Fruit fly (Drosophila melanogaster) whole organism, embryonic: ENCODE measurements around the gene Sgsf.

Experiments
- ATbp ChIP-seq: fragments of 200-800 bp; sonication (Bioruptor generic); optimal IDR thresholded peaks from 2 replicates; lab custom pipeline; 2017; ENCODE audit warnings: missing biosample characterization, mild to moderate bottlenecking, missing genetic modification characterization, missing genetic modification reagents
- BEAF-32 ChIP-seq: fragments of 200-800 bp; sonication (Bioruptor generic); optimal IDR thresholded peaks from 3 replicates; lab custom pipeline; 2017; ENCODE audit warnings: missing biosample characterization, missing genetic modification characterization, mild to moderate bottlenecking, moderate library complexity, missing genetic modification reagents
- Blimp-1 ChIP-seq: fragments of 200-800 bp; sonication (Bioruptor generic); optimal IDR thresholded peaks from 3 replicates; lab custom pipeline; 2018; ENCODE audit warnings: missing biosample characterization, missing genetic modification characterization, mild to moderate bottlenecking, moderate library complexity, missing genetic modification reagents
- CG10147 ChIP-seq: fragments of 200-800 bp; sonication (Bioruptor generic); optimal IDR thresholded peaks from 2 replicates; lab custom pipeline; 2019; ENCODE audit warnings: missing biosample characterization, mild to moderate bottlenecking, missing genetic modification characterization, moderate library complexity
- CG10267 ChIP-seq: fragments of 200-800 bp; sonication (Bioruptor generic); optimal IDR thresholded peaks from 2 replicates; lab custom pipeline; 2018; ENCODE audit warnings: missing biosample characterization, mild to moderate bottlenecking, missing genetic modification characterization, moderate library complexity
- CG10321 ChIP-seq: fragments of 200-800 bp; sonication (Bioruptor generic); IDR thresholded peaks from 2 replicates; pipeline ENCODE4 v1.3.6; 2022; ENCODE audit warnings: missing biosample characterization, missing genetic modification characterization
- CG10366 ChIP-seq: fragments of 200-800 bp; sonication (Bioruptor generic); IDR thresholded peaks from 2 replicates; pipeline ENCODE4 v1.3.6; 2022; ENCODE audit warnings: missing biosample characterization, missing genetic modification characterization
- CG11093 ChIP-seq: fragments of 200-800 bp; sonication (Bioruptor generic); IDR thresholded peaks from 3 replicates; pipeline ENCODE4 v1.3.6; 2022; ENCODE audit warnings: missing biosample characterization, missing genetic modification characterization
- CG11247 ChIP-seq: fragments of 200-800 bp; sonication (Bioruptor generic); IDR thresholded peaks from 2 replicates; pipeline ENCODE4 v1.3.6; 2022; ENCODE audit warnings: missing biosample characterization, missing genetic modification characterization
- CG14710 ChIP-seq: fragments of 200-800 bp; sonication (Bioruptor generic); optimal IDR thresholded peaks from 3 replicates; lab custom pipeline; 2019; ENCODE audit warnings: missing biosample characterization, mild to moderate bottlenecking, missing genetic modification characterization, moderate library complexity
- CG15479 ChIP-seq: fragments of 200-800 bp; sonication (Bioruptor generic); optimal IDR thresholded peaks from 3 replicates; lab custom pipeline; 2019; ENCODE audit warnings: missing biosample characterization, mild to moderate bottlenecking, missing genetic modification characterization, moderate library complexity
- CG1602 ChIP-seq: fragments of 200-800 bp; sonication (Bioruptor generic); optimal IDR thresholded peaks from 3 replicates; lab custom pipeline; 2016; ENCODE audit warnings: missing biosample characterization, missing genetic modification characterization
- CG17361 ChIP-seq: fragments of 200-800 bp; sonication (Bioruptor generic); IDR thresholded peaks from 3 replicates; pipeline ENCODE4 v1.3.6; 2022; ENCODE audit warnings: missing biosample characterization, missing genetic modification characterization
- CG18764 ChIP-seq: fragments of 200-800 bp; sonication (Bioruptor generic); optimal IDR thresholded peaks from 3 replicates; lab custom pipeline; 2016; ENCODE audit warnings: missing biosample characterization, missing genetic modification characterization
- CG2875 ChIP-seq: fragments of 200-800 bp; sonication (Bioruptor generic); optimal IDR thresholded peaks from 2 replicates; lab custom pipeline; 2017; ENCODE audit warnings: missing biosample characterization, mild to moderate bottlenecking, missing genetic modification characterization, missing genetic modification reagents
- CG32767 ChIP-seq: fragments of 200-800 bp; sonication (Bioruptor generic); IDR thresholded peaks from 2 replicates; pipeline ENCODE4 v1.3.6; 2022; ENCODE audit warnings: missing biosample characterization, missing genetic modification characterization
- CG3407 ChIP-seq: fragments of 200-800 bp; sonication (Bioruptor generic); optimal IDR thresholded peaks from 2 replicates; lab custom pipeline; 2018; ENCODE audit warnings: missing biosample characterization, mild to moderate bottlenecking, missing genetic modification characterization
- CG3838 ChIP-seq: fragments of 200-800 bp; sonication (Bioruptor generic); optimal IDR thresholded peaks from 3 replicates; lab custom pipeline; 2016; ENCODE audit warnings: missing biosample characterization, missing genetic modification characterization
- CG42726 ChIP-seq: fragments of 200-800 bp; sonication (Bioruptor generic); IDR thresholded peaks from 2 replicates; pipeline ENCODE4 v1.3.6; 2022; ENCODE audit warnings: missing biosample characterization, missing genetic modification characterization; ENCODE audit not compliant: partially characterized antibody
- CG4328 ChIP-seq: fragments of 200-800 bp; sonication (Bioruptor generic); optimal IDR thresholded peaks from 3 replicates; lab custom pipeline; 2017; ENCODE audit warnings: missing biosample characterization, missing genetic modification reagents, missing genetic modification characterization
- CG5245 ChIP-seq: fragments of 200-800 bp; sonication (Bioruptor generic); optimal IDR thresholded peaks from 3 replicates; lab custom pipeline; 2016; ENCODE audit warnings: missing biosample characterization, missing genetic modification characterization
- CG5953 ChIP-seq: fragments of 200-800 bp; sonication (Bioruptor generic); IDR thresholded peaks from 2 replicates; pipeline ENCODE4 v1.3.6; 2022; ENCODE audit warnings: missing biosample characterization, missing genetic modification characterization
- CG7357 ChIP-seq: fragments of 200-800 bp; sonication (Bioruptor generic); IDR thresholded peaks from 3 replicates; pipeline ENCODE4 v1.3.6; 2022; ENCODE audit warnings: missing biosample characterization, missing genetic modification characterization
- CG7928 ChIP-seq: fragments of 200-800 bp; sonication (Bioruptor generic); optimal IDR thresholded peaks from 2 replicates; lab custom pipeline; 2017; ENCODE audit warnings: missing biosample characterization, mild to moderate bottlenecking, missing genetic modification characterization
- CG9932 ChIP-seq: fragments of 200-800 bp; sonication (Bioruptor generic); IDR thresholded peaks from 2 replicates; pipeline ENCODE4 v1.3.6; 2022; ENCODE audit warnings: missing biosample characterization, missing genetic modification characterization
- CoRest ChIP-seq: fragments of 200-800 bp; sonication (Bioruptor generic); optimal IDR thresholded peaks from 3 replicates; lab custom pipeline; 2018; ENCODE audit warnings: missing biosample characterization, mild to moderate bottlenecking, missing genetic modification characterization, moderate library complexity
- D ChIP-seq, 2 experiments: fragments of 200-800 bp in 1 of 2; fragments of >200 bp in 1 of 2; sonication (Bioruptor generic) in 1 of 2; optimal IDR thresholded peaks; 2 replicates in 1 of 2; 3 replicates in 1 of 2; lab custom pipeline; 2017; ENCODE audit warnings: mild to moderate bottlenecking in 1 of 2, missing biosample characterization in 1 of 2, missing genetic modification characterization in 1 of 2, missing genetic modification reagents in 1 of 2
- D19A ChIP-seq: fragments of 200-800 bp; optimal IDR thresholded peaks from 3 replicates; lab custom pipeline; 2019; ENCODE audit warnings: missing biosample characterization, mild to moderate bottlenecking, missing genetic modification characterization, moderate library complexity
- Dfd ChIP-seq, 2 experiments: fragments of >200 bp; optimal IDR thresholded peaks; 2 replicates each; lab custom pipeline; 2017; ENCODE audit warnings: missing biosample characterization in 2 of 2, missing genetic modification characterization in 2 of 2
- Dip3 ChIP-seq: fragments of 200-800 bp; sonication (Bioruptor generic); optimal IDR thresholded peaks from 3 replicates; lab custom pipeline; 2016; ENCODE audit warnings: missing biosample characterization, missing genetic modification characterization
- Dll ChIP-seq: fragments of 200-800 bp; sonication (Bioruptor generic); IDR thresholded peaks from 4 replicates; pipeline ENCODE4 v1.3.6; 2022; ENCODE audit warnings: missing biosample characterization, missing genetic modification characterization; ENCODE audit not compliant: partially characterized antibody
- Drgx ChIP-seq: fragments of 200-800 bp; sonication (Bioruptor generic); IDR thresholded peaks from 2 replicates; pipeline ENCODE4 v1.3.6; 2022; ENCODE audit warnings: missing biosample characterization, missing genetic modification characterization
- Hand ChIP-seq: fragments of 200-800 bp; sonication (Bioruptor generic); optimal IDR thresholded peaks from 2 replicates; lab custom pipeline; 2017; ENCODE audit warnings: mild to moderate bottlenecking, missing biosample characterization, missing genetic modification reagents, missing genetic modification characterization
- Hsf ChIP-seq: fragments of 200-800 bp; sonication (Bioruptor generic); optimal IDR thresholded peaks from 3 replicates; lab custom pipeline; 2016; ENCODE audit warnings: missing biosample characterization, missing genetic modification characterization
- MESR4 ChIP-seq: fragments of 200-800 bp; sonication (Bioruptor generic); optimal IDR thresholded peaks from 2 replicates; lab custom pipeline; 2018; ENCODE audit warnings: missing biosample characterization, mild to moderate bottlenecking, missing genetic modification characterization, moderate library complexity
- MTF-1 ChIP-seq: fragments of 200-800 bp; sonication (Bioruptor generic); optimal IDR thresholded peaks from 2 replicates; lab custom pipeline; 2018; ENCODE audit warnings: missing biosample characterization, mild to moderate bottlenecking, missing genetic modification characterization, borderline replicate concordance
- Oaz ChIP-seq: fragments of 200-800 bp; sonication (Bioruptor generic); IDR thresholded peaks from 2 replicates; pipeline ENCODE4 v1.3.6; 2022; ENCODE audit warnings: missing biosample characterization, missing genetic modification characterization
- Xbp1 ChIP-seq: fragments of 200-800 bp; sonication (Bioruptor generic); optimal IDR thresholded peaks from 3 replicates; lab custom pipeline; 2016; ENCODE audit warnings: missing biosample characterization, mild to moderate bottlenecking, missing genetic modification characterization
- bigmax ChIP-seq: fragments of 200-800 bp; sonication (Bioruptor generic); optimal IDR thresholded peaks from 2 replicates; lab custom pipeline; 2018; ENCODE audit warnings: missing biosample characterization, mild to moderate bottlenecking, missing genetic modification characterization
- bsh ChIP-seq, 2 experiments: fragments of 200-800 bp; sonication (Bioruptor generic); optimal IDR thresholded peaks; 2 replicates each; lab custom pipeline; 2017 to 2018; ENCODE audit warnings: mild to moderate bottlenecking in 2 of 2, missing biosample characterization in 2 of 2, missing genetic modification characterization in 2 of 2, moderate library complexity in 1 of 2
- dati ChIP-seq: fragments of 200-800 bp; sonication (Bioruptor generic); IDR thresholded peaks from 2 replicates; pipeline ENCODE4 v1.3.6; 2022; ENCODE audit warnings: missing biosample characterization, missing genetic modification characterization
- dm ChIP-seq: fragments of 200-800 bp; sonication (Bioruptor generic); optimal IDR thresholded peaks from 3 replicates; lab custom pipeline; 2016; ENCODE audit warnings: missing biosample characterization, missing genetic modification characterization
- fd64A ChIP-seq: fragments of 200-800 bp; sonication (Bioruptor generic); optimal IDR thresholded peaks from 3 replicates; lab custom pipeline; 2018; ENCODE audit warnings: missing biosample characterization, mild to moderate bottlenecking, missing genetic modification characterization
- gem ChIP-seq: fragments of 200-800 bp; sonication (Bioruptor generic); optimal IDR thresholded peaks from 2 replicates; lab custom pipeline; 2019; ENCODE audit warnings: missing biosample characterization, mild to moderate bottlenecking, missing genetic modification characterization, moderate library complexity
- kah ChIP-seq: fragments of 200-800 bp; sonication (Bioruptor generic); optimal IDR thresholded peaks from 2 replicates; lab custom pipeline; 2018; ENCODE audit warnings: missing biosample characterization, mild to moderate bottlenecking, missing genetic modification characterization
- lbe ChIP-seq: fragments of 200-800 bp; sonication (Bioruptor generic); optimal IDR thresholded peaks from 2 replicates; lab custom pipeline; 2016; ENCODE audit warnings: missing biosample characterization, mild to moderate bottlenecking, missing genetic modification characterization
- mirr ChIP-seq: fragments of 200-800 bp; sonication (Bioruptor generic); optimal IDR thresholded peaks from 3 replicates; lab custom pipeline; 2018; ENCODE audit warnings: missing biosample characterization, mild to moderate bottlenecking, missing genetic modification characterization
- nmo ChIP-seq: fragments of 200-800 bp; sonication (Bioruptor generic); optimal IDR thresholded peaks from 2 replicates; lab custom pipeline; 2018; ENCODE audit warnings: missing biosample characterization, mild to moderate bottlenecking, missing genetic modification characterization, moderate library complexity
- org-1 ChIP-seq: fragments of 200-800 bp; sonication (Bioruptor generic); optimal IDR thresholded peaks from 2 replicates; lab custom pipeline; 2017; ENCODE audit warnings: missing biosample characterization, missing genetic modification characterization
- sens-2 ChIP-seq: fragments of 200-800 bp; sonication (Bioruptor generic); IDR thresholded peaks from 2 replicates; pipeline ENCODE4 v1.3.6; 2022; ENCODE audit warnings: missing biosample characterization, missing genetic modification characterization
- sim ChIP-seq: fragments of 200-800 bp; sonication (Bioruptor generic); IDR thresholded peaks from 2 replicates; pipeline ENCODE4 v1.3.6; 2022; ENCODE audit warnings: missing biosample characterization, missing genetic modification characterization

The Sgsf gene

dm6 chr3R:12345989-12346388 is 4.5 kb downstream of the Sgsf start (continued):
- no peak for TF ChIP-seq MESR4 (GFP tag; lab: Kevin White, UChicago)
- no peak for TF ChIP-seq lbe (GFP tag; lab: Kevin White, UChicago)
- TF ChIP-seq CoRest (tag; lab: Kevin White, UChicago) = peak; percentile 21
- TF ChIP-seq CG3407 (GFP tag; lab: Kevin White, UChicago) = no peak
- TF ChIP-seq CG11247 (GFP tag; lab: Robert Waterston, UW) = no peak
- TF ChIP-seq CG11093 (GFP tag; lab: Robert Waterston, UW) = no peak
- TF ChIP-seq D19A (tag; lab: Kevin White, UChicago) = peak; percentile 11
- TF ChIP-seq org-1 (GFP tag; lab: Kevin White, UChicago) = no peak
- TF ChIP-seq CG10366 = no peak
- no peak for TF ChIP-seq CG42726
- no peak for TF ChIP-seq dm (GFP tag; lab: Kevin White, UChicago)
- TF ChIP-seq Drgx = no peak
- peak; percentile 19 for TF ChIP-seq CG14710 (tag; lab: Kevin White, UChicago)
- TF ChIP-seq MTF-1 (GFP tag; lab: Kevin White, UChicago) = no peak
- no peak for TF ChIP-seq CG7928
- peak; percentile 15 for TF ChIP-seq nmo
- no peak for TF ChIP-seq CG5245 (GFP tag; lab: Kevin White, UChicago)
- no peak for TF ChIP-seq CG10147 (GFP tag; lab: Kevin White, UChicago)
- TF ChIP-seq Dip3 = no peak
- no peak for TF ChIP-seq sim
- TF ChIP-seq gem (tag; lab: Kevin White, UChicago) = peak; percentile 60
- TF ChIP-seq CG1602 (GFP tag; lab: Kevin White, UChicago) = no peak
- TF ChIP-seq mirr = no peak
- TF ChIP-seq CG32767 (GFP tag; lab: Robert Waterston, UW) = no peak
- peak; percentile 13 for TF ChIP-seq CG10267
- no peak for TF ChIP-seq ATbp
- no peak for TF ChIP-seq CG3838 (GFP tag; lab: Kevin White, UChicago)
- TF ChIP-seq Dll (GFP tag; lab: Robert Waterston, UW) = no peak
- TF ChIP-seq CG17361 (GFP tag; lab: Robert Waterston, UW) = 0 out of 3 replicates have a peak, but pooled peaks have one; percentile 36
- peak; percentile 51 for TF ChIP-seq Blimp-1 (GFP tag; lab: Kevin White, UChicago)
- no peak for TF ChIP-seq fd64A (GFP tag; lab: Kevin White, UChicago)
- TF ChIP-seq CG18764 = no peak
- TF ChIP-seq CG4328 (GFP tag; lab: Kevin White, UChicago) = no peak
- no peak for TF ChIP-seq Dfd (GFP tag; optimal IDR thresholded peaks at IDR 0.05; lab: Kevin White, UChicago)
- no peak for TF ChIP-seq CG10321 (GFP tag; lab: Robert Waterston, UW)
- TF ChIP-seq Hsf (GFP tag; lab: Kevin White, UChicago) = no peak
- TF ChIP-seq CG7357 = no peak
- no peak for TF ChIP-seq Xbp1 (GFP tag; lab: Kevin White, UChicago)
- TF ChIP-seq CG2875 = no peak
- TF ChIP-seq CG5953 = no peak
- TF ChIP-seq dati (GFP tag; lab: Robert Waterston, UW) = no peak
- TF ChIP-seq kah (GFP tag; lab: Kevin White, UChicago) = no peak
- TF ChIP-seq D (optimal IDR thresholded peaks at IDR 0.05; lab: Kevin White, UChicago) = no peak
- TF ChIP-seq D (GFP tag; optimal IDR thresholded peaks at IDR 0.05; lab: Kevin White, UChicago) = peak; percentile 26
- no peak for TF ChIP-seq sens-2 (GFP tag; lab: Robert Waterston, UW)
- TF ChIP-seq Oaz (GFP tag; lab: Robert Waterston, UW) = no peak
- no peak for TF ChIP-seq CG15479 (GFP tag; lab: Kevin White, UChicago)
- no peak for TF ChIP-seq Hand (GFP tag; lab: Kevin White, UChicago)
- TF ChIP-seq bsh (GFP tag; optimal IDR thresholded peaks at IDR 0.05; lab: Kevin White, UChicago) = peak in 1 of 2 experiments; percentile 31
- TF ChIP-seq BEAF-32 (GFP tag; lab: Kevin White, UChicago) = no peak
- TF ChIP-seq bigmax (GFP tag; lab: Kevin White, UChicago) = no peak
- no peak for TF ChIP-seq CG9932
